Worm (Caenorhabditis elegans): ENCODE measurements around the gene cuc-1.

Gene cuc-1

DNA sequence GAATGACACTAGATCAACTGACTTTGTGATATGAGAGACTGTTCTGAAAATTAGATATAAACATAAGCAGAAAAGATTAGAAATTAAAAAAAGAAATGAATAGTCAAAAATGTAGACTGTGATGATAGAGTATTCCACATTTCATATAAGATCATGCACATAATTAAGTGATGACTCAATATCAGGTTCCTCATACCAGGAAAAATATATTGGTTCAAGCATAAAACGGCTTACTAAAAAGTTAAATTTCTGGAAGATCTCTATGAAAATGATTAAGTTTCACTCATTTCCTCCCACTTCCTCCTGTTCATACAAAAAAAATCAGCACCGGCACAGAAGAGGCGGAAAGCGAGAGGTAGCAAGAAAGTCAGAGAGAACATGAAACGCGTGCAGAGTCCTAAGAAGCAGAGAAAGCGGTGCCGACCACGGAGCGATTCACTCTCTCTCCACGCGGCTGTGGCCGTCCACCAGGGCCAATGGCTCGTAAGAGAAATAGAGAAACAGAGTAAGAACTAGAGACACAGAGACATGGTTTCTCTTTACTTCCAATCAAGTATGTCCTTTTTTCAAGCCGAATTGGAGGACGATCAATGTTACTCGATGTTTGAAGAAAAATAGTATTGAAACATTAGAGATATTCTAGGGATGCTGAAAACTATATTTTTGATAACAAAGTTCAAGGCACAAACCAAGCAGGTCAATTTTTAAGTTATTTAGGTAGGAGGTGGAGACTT is 31.0 kb upstream of the cuc-1 start, which contains the start of the genes ZK688.5 and fahd-1 (continued):
- no peak for TF ChIP-seq eor-1 (tag; optimal IDR thresholded peaks at IDR 0.05)
- TF ChIP-seq hmg-11 (tag; optimal IDR thresholded peaks at IDR 0.05) = peak; percentile 77
- TF ChIP-seq sea-2 (GFP tag; optimal IDR thresholded peaks at IDR 0.05) = no peak
- TF ChIP-seq egl-27 (tag; optimal IDR thresholded peaks at IDR 0.05) = peak; percentile 19
- TF ChIP-seq R02D3.7 (tag; optimal IDR thresholded peaks at IDR 0.05) = peak; percentile 34
- TF ChIP-seq fkh-10 (GFP tag; optimal IDR thresholded peaks at IDR 0.05) = no peak
- no peak for TF ChIP-seq nhr-28 (tag; optimal IDR thresholded peaks at IDR 0.05)

DNA sequence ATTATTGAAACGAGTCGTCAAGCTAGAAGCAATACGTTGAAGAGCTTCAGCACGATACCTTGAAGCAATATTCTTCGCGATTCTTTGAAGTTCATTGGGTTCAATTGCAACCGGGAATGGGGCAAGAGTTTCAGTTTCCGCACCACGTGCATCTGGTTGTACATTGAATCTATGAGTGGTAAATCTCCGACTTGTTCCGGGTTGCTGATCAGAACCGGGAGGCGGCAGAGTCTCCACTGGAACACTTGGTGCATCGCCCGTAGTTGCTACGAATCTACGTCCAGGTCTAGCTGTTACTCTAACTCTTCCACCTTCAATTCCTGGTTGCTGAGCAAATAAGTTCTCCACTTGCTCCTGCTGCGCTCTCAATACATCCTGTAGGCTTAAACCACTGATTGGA is 28.3 kb upstream of the cuc-1 start:
- no peak for TF ChIP-seq fkh-2 (tag; optimal IDR thresholded peaks at IDR 0.05)
- no peak for TF ChIP-seq elt-3 (tag; optimal IDR thresholded peaks at IDR 0.05)
- TF ChIP-seq mdl-1 (tag; optimal IDR thresholded peaks at IDR 0.05) = no peak
- TF ChIP-seq zag-1 (tag; optimal IDR thresholded peaks at IDR 0.05) = no peak
- TF ChIP-seq ceh-28 (tag; optimal IDR thresholded peaks at IDR 0.05) = no peak
- TF ChIP-seq R02D3.7 (tag; optimal IDR thresholded peaks at IDR 0.05) = no peak
- TF ChIP-seq nhr-23 (tag; optimal IDR thresholded peaks at IDR 0.05) = no peak
- TF ChIP-seq fkh-10 (GFP tag; optimal IDR thresholded peaks at IDR 0.05) = no peak
- TF ChIP-seq sea-2 (GFP tag; optimal IDR thresholded peaks at IDR 0.05) = no peak
- no peak for TF ChIP-seq nfya-1 (tag; optimal IDR thresholded peaks at IDR 0.05; ENCODE audit: insufficient read depth)
- TF ChIP-seq lin-39 (tag; optimal IDR thresholded peaks at IDR 0.05) = no peak
- no peak for TF ChIP-seq ceh-9 (tag; optimal IDR thresholded peaks at IDR 0.05)
- no peak for TF ChIP-seq ceh-16 (tag; optimal IDR thresholded peaks at IDR 0.05)
- TF ChIP-seq pqm-1 (tag; optimal IDR thresholded peaks at IDR 0.05) = no peak
- no peak for TF ChIP-seq tbx-2 (tag; optimal IDR thresholded peaks at IDR 0.05)
- TF ChIP-seq elt-2 (tag; optimal IDR thresholded peaks at IDR 0.05) = no peak

ce11 chrIII:7884863-7885262 is 24.1 kb upstream of the cuc-1 start, which contains the start of gene ZK688.11:
Gene ZK688.11 (minus strand): TSS chrIII:7884963.
- no peak for TF ChIP-seq mml-1 (tag; optimal IDR thresholded peaks at IDR 0.05)
- peak; percentile 3 for TF ChIP-seq ceh-28 (tag; optimal IDR thresholded peaks at IDR 0.05)

DNA sequence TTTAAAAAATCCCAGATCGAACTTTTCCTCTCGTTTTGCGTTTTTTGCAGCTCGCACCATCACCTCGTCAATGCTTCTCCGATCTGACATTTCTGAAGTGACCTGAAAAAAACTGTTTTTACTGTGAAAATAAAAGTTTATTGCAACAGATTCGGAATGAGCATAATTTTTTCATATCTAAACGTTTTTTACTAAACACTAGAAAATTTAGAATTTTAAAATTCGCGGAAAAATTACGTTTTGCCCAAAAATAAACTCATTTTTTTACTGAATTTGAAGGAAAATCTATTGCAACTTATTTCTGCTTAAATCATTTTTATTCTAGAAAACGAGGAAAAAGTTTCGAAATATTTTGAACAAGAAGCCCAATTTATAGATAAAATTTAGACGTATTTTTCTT is 22.1 kb upstream of the cuc-1 start, which contains the start of gene ZK688.9:
TSS of gene ZK688.9 (minus strand) at position 101 of the 400 bp plus-strand sequence.
- TF ChIP-seq mdl-1 (tag; optimal IDR thresholded peaks at IDR 0.05) (no peak), fkh-10 (GFP tag; optimal IDR thresholded peaks at IDR 0.05) (no peak), eor-1 (tag; optimal IDR thresholded peaks at IDR 0.05) (no peak), ZK546.5 (tag; optimal IDR thresholded peaks at IDR 0.05) (no peak), nhr-76 (tag; optimal IDR thresholded peaks at IDR 0.05) (no peak), ztf-11 (tag; optimal IDR thresholded peaks at IDR 0.05) (no peak), nhr-77 (tag; optimal IDR thresholded peaks at IDR 0.05) (no peak), elt-1 (tag; optimal IDR thresholded peaks at IDR 0.05) (no peak), nhr-67 (tag; optimal IDR thresholded peaks at IDR 0.05) (no peak), mml-1 (tag; optimal IDR thresholded peaks at IDR 0.05) (no peak), ztf-4 (tag; optimal IDR thresholded peaks at IDR 0.05) (no peak), nhr-11 (tag; optimal IDR thresholded peaks at IDR 0.05) (no peak), pha-4 (tag; optimal IDR thresholded peaks at IDR 0.05) (no peak), nhr-43 (tag; optimal IDR thresholded peaks at IDR 0.05; ENCODE audit: poor library complexity, severe bottlenecking) (no peak), zag-1 (tag; optimal IDR thresholded peaks at IDR 0.05) (no peak), unc-62 (GFP tag; optimal IDR thresholded peaks at IDR 0.05) (no peak), unc-39 (tag; optimal IDR thresholded peaks at IDR 0.05) (no peak), ceh-9 (tag; optimal IDR thresholded peaks at IDR 0.05) (no peak), lin-39 (tag; optimal IDR thresholded peaks at IDR 0.05) (no peak), nhr-25 (tag; optimal IDR thresholded peaks at IDR 0.05) (no peak)

All from whole organism, L3 larva.